Fruit fly (Drosophila melanogaster) whole organism, pupa: Measurements from ENCODE around the gene CG9171.

ENCODE experiments used
- CG10348 ChIP-seq: fragments of 200-800 bp; sonication (Bioruptor generic); IDR thresholded peaks from 2 replicates; pipeline ENCODE4 v1.3.6; 2022; ENCODE audit warnings: missing biosample characterization, missing genetic modification characterization
- CG12605 ChIP-seq: fragments of 200-800 bp; sonication (Bioruptor generic); IDR thresholded peaks from 2 replicates; pipeline ENCODE4 v1.3.6; 2022; ENCODE audit warnings: missing biosample characterization, missing genetic modification characterization
- CG13204 ChIP-seq: fragments of 200-800 bp; sonication (Bioruptor generic); optimal IDR thresholded peaks from 2 replicates; lab custom pipeline; 2018; ENCODE audit warnings: missing biosample characterization, mild to moderate bottlenecking, missing genetic modification characterization, moderate library complexity
- CG34367 ChIP-seq: fragments of 200-800 bp; sonication (Bioruptor generic); optimal IDR thresholded peaks from 2 replicates; lab custom pipeline; 2018; ENCODE audit warnings: missing biosample characterization, mild to moderate bottlenecking, missing genetic modification characterization
- CG4496 ChIP-seq: fragments of 200-800 bp; sonication (Bioruptor generic); IDR thresholded peaks from 3 replicates; pipeline ENCODE4 v1.3.6; 2022; ENCODE audit warnings: missing biosample characterization, missing genetic modification characterization
- CG9948 ChIP-seq: fragments of 200-800 bp; sonication (Bioruptor generic); optimal IDR thresholded peaks from 2 replicates; lab custom pipeline; 2018; ENCODE audit warnings: missing biosample characterization, mild to moderate bottlenecking, missing genetic modification characterization, moderate library complexity
- D1 ChIP-seq: fragments of 200-800 bp; sonication (Bioruptor generic); optimal IDR thresholded peaks from 2 replicates; lab custom pipeline; 2018; ENCODE audit warnings: missing biosample characterization, mild to moderate bottlenecking, missing genetic modification characterization, moderate library complexity
- EcR ChIP-seq: fragments of 200-800 bp; sonication (Bioruptor generic); optimal IDR thresholded peaks from 3 replicates; lab custom pipeline; 2019; ENCODE audit warnings: missing biosample characterization, missing genetic modification characterization, mild to moderate bottlenecking, moderate library complexity, missing genetic modification reagents
- Ets98B ChIP-seq: fragments of 200-800 bp; sonication (Bioruptor generic); IDR thresholded peaks from 2 replicates; pipeline ENCODE4 v1.3.6; 2022; ENCODE audit warnings: missing biosample characterization, missing genetic modification characterization
- Pif1B ChIP-seq: fragments of 200-800 bp; sonication (Bioruptor generic); optimal IDR thresholded peaks from 3 replicates; lab custom pipeline; 2016; ENCODE audit warnings: missing biosample characterization, missing genetic modification characterization
- Snoo ChIP-seq: fragments of 200-800 bp; sonication (Bioruptor generic); optimal IDR thresholded peaks from 3 replicates; lab custom pipeline; 2017; ENCODE audit warnings: missing biosample characterization, mild to moderate bottlenecking, missing genetic modification characterization, inconsistent platforms
- gl ChIP-seq: fragments of 200-800 bp; sonication (Bioruptor generic); optimal IDR thresholded peaks from 2 replicates; lab custom pipeline; 2018; ENCODE audit warnings: missing biosample characterization, mild to moderate bottlenecking, missing genetic modification characterization
- rn ChIP-seq: fragments of 200-800 bp; sonication (Bioruptor generic); IDR thresholded peaks from 2 replicates; pipeline ENCODE4 v1.3.6; 2022; ENCODE audit warnings: missing biosample characterization, missing genetic modification characterization

dm6 chr2L:5724521-5725023 is 75.5 kb downstream of the CG9171 start, which contains the start of gene CG11030:
- TF ChIP-seq CG34367 (tag; lab: Kevin White, UChicago): no peak
- TF ChIP-seq EcR (GFP tag; lab: Kevin White, UChicago): no peak
- TF ChIP-seq CG13204 (GFP tag; lab: Kevin White, UChicago): no peak
- TF ChIP-seq rn (GFP tag; lab: Robert Waterston, UW): no peak
- TF ChIP-seq gl: no peak
- TF ChIP-seq CG9948 (tag; lab: Kevin White, UChicago): no peak
- TF ChIP-seq Ets98B: no peak; the same call in 1 of the 2 replicates
- no peak for TF ChIP-seq CG10348 (GFP tag; lab: Robert Waterston, UW)
- TF ChIP-seq CG4496: no peak
- TF ChIP-seq D1 (tag; lab: Kevin White, UChicago): no peak
- TF ChIP-seq Pif1B: no peak
- TF ChIP-seq CG12605: peak; percentile 18; the same call in 1 of the 2 replicates
- no peak for TF ChIP-seq Snoo (tag; lab: Kevin White, UChicago)
